Worm (Caenorhabditis elegans) whole organism, mixed stage, embryonic: ENCODE measurements around the gene cka-1.

Experiments
- M03D4.4 ChIP-seq: sonication (generic microtip); optimal IDR thresholded peaks from 2 replicates; lab custom pipeline; 2017; ENCODE audit warnings: mild to moderate bottlenecking, missing genetic modification characterization, missing compliant biosample characterization
- ceh-39 ChIP-seq: fragments of 150-350 bp; optimal IDR thresholded peaks from 2 replicates; lab custom pipeline; 2014; ENCODE audit warnings: missing biosample characterization, missing genetic modification characterization
- ceh-43 ChIP-seq: fragments of 200-800 bp; sonication (Bioruptor generic); optimal IDR thresholded peaks from 2 replicates; lab custom pipeline; 2018; ENCODE audit warnings: mild to moderate bottlenecking, missing genetic modification characterization, moderate library complexity, missing compliant biosample characterization
- ceh-83 ChIP-seq: fragments of 200-800 bp; sonication (Bioruptor generic); optimal IDR thresholded peaks from 2 replicates; lab custom pipeline; 2018; ENCODE audit warnings: mild to moderate bottlenecking, missing genetic modification characterization, missing compliant biosample characterization
- ces-1 ChIP-seq: fragments of 150-350 bp; optimal IDR thresholded peaks from 2 replicates; lab custom pipeline; 2014; ENCODE audit warnings: missing biosample characterization, missing genetic modification reagents, missing genetic modification characterization
- cnd-1 ChIP-seq: fragments of 200-800 bp; sonication (Bioruptor generic); optimal IDR thresholded peaks from 2 replicates; lab custom pipeline; 2018; ENCODE audit warnings: mild to moderate bottlenecking, missing genetic modification characterization, missing compliant biosample characterization
- drap-1 ChIP-seq: fragments of 200-800 bp; sonication (Bioruptor generic); optimal IDR thresholded peaks from 3 replicates; lab custom pipeline; 2018; ENCODE audit warnings: mild to moderate bottlenecking, missing genetic modification characterization, missing compliant biosample characterization
- elt-3 ChIP-seq: fragments of 150-350 bp; optimal IDR thresholded peaks from 2 replicates; lab custom pipeline; 2014; ENCODE audit warnings: missing biosample characterization, missing genetic modification characterization
- flh-1 ChIP-seq: fragments of 200-800 bp; sonication (Bioruptor generic); optimal IDR thresholded peaks from 2 replicates; lab custom pipeline; 2018; ENCODE audit warnings: mild to moderate bottlenecking, missing genetic modification characterization, moderate library complexity, missing compliant biosample characterization
- ham-2 ChIP-seq: fragments of 200-800 bp; sonication (Bioruptor generic); optimal IDR thresholded peaks from 2 replicates; lab custom pipeline; 2018; ENCODE audit warnings: mild to moderate bottlenecking, missing genetic modification characterization, missing compliant biosample characterization
- lin-13 ChIP-seq: fragments of 150-350 bp; optimal IDR thresholded peaks from 2 replicates; lab custom pipeline; 2014; ENCODE audit warnings: missing biosample characterization, missing genetic modification characterization
- lin-32 ChIP-seq: fragments of 200-800 bp; sonication (Bioruptor generic); optimal IDR thresholded peaks from 2 replicates; lab custom pipeline; 2018; ENCODE audit warnings: mild to moderate bottlenecking, missing genetic modification characterization, missing compliant biosample characterization
- lsy-2 ChIP-seq: fragments of 150-350 bp; optimal IDR thresholded peaks from 2 replicates; lab custom pipeline; 2014; ENCODE audit warnings: missing biosample characterization, missing genetic modification characterization
- mab-5 ChIP-seq: fragments of 150-350 bp; optimal IDR thresholded peaks from 2 replicates; lab custom pipeline; 2014; ENCODE audit warnings: missing biosample characterization, missing genetic modification characterization
- mep-1 ChIP-seq: fragments of 150-350 bp; optimal IDR thresholded peaks from 2 replicates; lab custom pipeline; 2017; ENCODE audit warnings: missing biosample characterization, missing genetic modification reagents, missing genetic modification characterization, inconsistent platforms
- mls-2 ChIP-seq: sonication (generic microtip); optimal IDR thresholded peaks from 2 replicates; lab custom pipeline; 2016; ENCODE audit warnings: mild to moderate bottlenecking, missing genetic modification characterization, moderate library complexity, missing compliant biosample characterization
- nhr-2 ChIP-seq: fragments of 150-350 bp; optimal IDR thresholded peaks from 2 replicates; lab custom pipeline; 2014; ENCODE audit warnings: missing biosample characterization, missing genetic modification characterization
- nhr-237 ChIP-seq: fragments of 150-350 bp; optimal IDR thresholded peaks from 2 replicates; lab custom pipeline; 2014; ENCODE audit warnings: missing biosample characterization, missing genetic modification characterization
- nhr-28 ChIP-seq: fragments of 150-350 bp; optimal IDR thresholded peaks from 2 replicates; lab custom pipeline; 2014; ENCODE audit warnings: missing biosample characterization, missing genetic modification characterization
- nhr-76 ChIP-seq: sonication (generic microtip); optimal IDR thresholded peaks from 2 replicates; lab custom pipeline; 2017; ENCODE audit warnings: missing biosample characterization, missing genetic modification characterization
- pha-4 ChIP-seq: fragments of 150-350 bp; optimal IDR thresholded peaks from 2 replicates; lab custom pipeline; 2018; ENCODE audit warnings: missing biosample characterization, missing genetic modification reagents, missing genetic modification characterization
- sem-2 ChIP-seq: fragments of 200-800 bp; sonication (Bioruptor generic); optimal IDR thresholded peaks from 2 replicates; lab custom pipeline; 2018; ENCODE audit warnings: mild to moderate bottlenecking, missing genetic modification characterization, missing compliant biosample characterization
- snpc-4 ChIP-seq: fragments of 150-350 bp; optimal IDR thresholded peaks from 2 replicates; lab custom pipeline; 2014; ENCODE audit warnings: missing biosample characterization, missing genetic modification characterization
- sptf-1 ChIP-seq: sonication (generic microtip); optimal IDR thresholded peaks from 2 replicates; lab custom pipeline; 2017; ENCODE audit warnings: mild to moderate bottlenecking, missing genetic modification characterization, moderate library complexity, missing compliant biosample characterization
- tbx-8 ChIP-seq: fragments of 200-800 bp; sonication (Bioruptor generic); optimal IDR thresholded peaks from 2 replicates; lab custom pipeline; 2018; ENCODE audit warnings: mild to moderate bottlenecking, missing genetic modification characterization, moderate library complexity, missing compliant biosample characterization
- unc-120 ChIP-seq: sonication (generic microtip); optimal IDR thresholded peaks from 2 replicates; lab custom pipeline; 2017; ENCODE audit warnings: missing genetic modification characterization, missing compliant biosample characterization; ENCODE audit not compliant: poor library complexity, severe bottlenecking
- unc-39 ChIP-seq: fragments of 150-350 bp; optimal IDR thresholded peaks from 2 replicates; lab custom pipeline; 2014; ENCODE audit warnings: missing biosample characterization, missing genetic modification characterization
- ztf-11 ChIP-seq: fragments of 150-350 bp; optimal IDR thresholded peaks from 2 replicates; lab custom pipeline; 2014; ENCODE audit warnings: missing biosample characterization, missing genetic modification characterization

cka-1 gene

DNA sequence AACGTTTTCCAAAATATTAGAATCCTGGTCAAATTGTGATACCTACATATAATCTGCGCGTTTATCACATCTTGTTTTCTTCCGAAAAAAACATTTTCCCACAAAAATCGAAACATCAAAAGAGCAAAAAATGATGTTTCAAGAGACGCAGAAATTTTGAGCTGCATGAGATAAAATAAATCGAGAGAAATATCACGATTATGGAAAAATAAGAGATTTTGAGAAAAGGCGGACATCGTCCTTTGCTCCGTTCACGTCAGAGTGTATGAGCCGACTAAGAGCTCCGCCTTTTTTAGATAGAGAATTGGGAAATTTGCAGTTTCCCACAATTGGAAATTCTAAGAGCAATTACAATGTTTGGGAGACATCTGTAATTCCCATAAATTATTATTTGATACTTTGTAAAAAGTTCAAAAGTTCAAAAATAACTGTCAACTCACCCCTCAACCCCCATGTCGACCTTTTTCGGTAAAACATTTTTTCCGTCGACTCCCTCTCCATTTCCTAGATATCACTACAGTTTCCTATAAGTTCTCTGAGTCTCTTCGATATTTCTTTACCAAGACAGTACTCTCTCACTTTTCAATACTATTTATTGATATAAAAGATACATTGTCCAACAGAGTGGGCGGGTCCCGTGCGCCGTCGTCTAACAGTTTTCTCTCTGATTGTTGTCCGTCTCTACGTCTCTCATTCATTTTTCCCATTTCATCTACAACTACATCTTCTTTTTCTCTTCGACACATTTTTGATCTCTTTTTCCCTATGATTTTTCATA lies 19.4 kb upstream of the cka-1 start:
- no peak for TF ChIP-seq snpc-4 (tag; lab: Kevin White, UChicago)
- TF ChIP-seq, all 35 proteins: peak for 0

DNA sequence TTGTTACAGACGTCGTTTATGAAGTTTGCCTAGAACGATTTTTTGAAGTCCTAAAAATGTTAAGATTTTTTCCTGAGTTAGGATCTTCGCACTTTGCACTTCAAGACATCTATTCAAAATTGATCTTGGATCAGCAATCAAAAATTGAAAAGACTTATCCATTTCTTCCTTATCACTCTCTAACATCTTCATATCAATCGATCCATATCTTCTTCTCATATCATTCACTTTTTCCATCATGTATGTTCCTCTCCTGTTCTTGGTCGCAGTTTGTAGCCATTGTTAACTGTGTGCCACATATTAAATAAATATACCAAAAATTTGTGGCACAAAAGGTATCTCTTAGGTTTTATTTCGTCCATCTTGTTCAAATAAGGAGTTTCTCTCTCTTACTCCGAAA lies 18.3 kb upstream of the cka-1 start:
- TF ChIP-seq lsy-2 (tag; lab: Kevin White, UChicago) (no peak), ham-2 (no peak), mep-1 (no peak), nhr-237 (no peak), sptf-1 (no peak), nhr-28 (tag; lab: Kevin White, UChicago) (no peak), nhr-2 (tag; lab: Kevin White, UChicago) (no peak), lin-32 (GFP tag; lab: Kevin White, UChicago) (no peak), ces-1 (GFP tag; lab: Kevin White, UChicago) (no peak), sem-2 (GFP tag; lab: Kevin White, UChicago) (no peak), ztf-11 (tag; lab: Kevin White, UChicago) (no peak), drap-1 (GFP tag; lab: Kevin White, UChicago) (no peak), nhr-76 (tag; lab: Kevin White, UChicago) (no peak), pha-4 (tag; lab: Kevin White, UChicago) (no peak), ceh-39 (tag; lab: Kevin White, UChicago) (no peak), lin-13 (no peak)

DNA sequence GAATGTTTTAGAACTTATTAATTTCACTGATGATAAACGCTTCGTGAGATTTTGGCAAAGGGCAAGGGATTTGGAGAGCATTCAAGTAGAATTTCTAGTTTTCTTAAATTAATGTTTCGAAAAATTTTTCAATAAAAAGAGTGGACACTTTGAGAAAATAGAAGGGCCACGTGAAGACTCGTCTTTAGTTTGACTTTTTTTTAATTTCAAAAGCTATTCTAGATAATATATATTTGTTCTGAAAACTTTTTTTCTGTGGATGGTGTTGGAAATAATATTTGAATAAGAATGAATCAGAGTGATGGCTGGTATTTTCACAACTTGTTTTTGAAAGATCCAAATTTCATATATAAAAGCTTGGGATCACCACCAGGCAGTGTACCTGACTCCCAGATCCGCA lies 10.9 kb upstream of the cka-1 start, which contains the start of gene C28D4.8:
Gene C28D4.8, minus strand, starts transcription at position 101 of the 400 bp plus-strand sequence.
- TF ChIP-seq mep-1 (no peak), ces-1 (GFP tag; lab: Kevin White, UChicago) (no peak), tbx-8 (GFP tag; lab: Kevin White, UChicago) (no peak), cnd-1 (no peak), unc-39 (no peak), ceh-43 (no peak), nhr-237 (no peak), lin-13 (no peak), mab-5 (no peak), drap-1 (GFP tag; lab: Kevin White, UChicago) (no peak), flh-1 (GFP tag; lab: Kevin White, UChicago) (no peak), nhr-28 (tag; lab: Kevin White, UChicago) (no peak)
- TF ChIP-seq, all 35 proteins: peak for 0

DNA sequence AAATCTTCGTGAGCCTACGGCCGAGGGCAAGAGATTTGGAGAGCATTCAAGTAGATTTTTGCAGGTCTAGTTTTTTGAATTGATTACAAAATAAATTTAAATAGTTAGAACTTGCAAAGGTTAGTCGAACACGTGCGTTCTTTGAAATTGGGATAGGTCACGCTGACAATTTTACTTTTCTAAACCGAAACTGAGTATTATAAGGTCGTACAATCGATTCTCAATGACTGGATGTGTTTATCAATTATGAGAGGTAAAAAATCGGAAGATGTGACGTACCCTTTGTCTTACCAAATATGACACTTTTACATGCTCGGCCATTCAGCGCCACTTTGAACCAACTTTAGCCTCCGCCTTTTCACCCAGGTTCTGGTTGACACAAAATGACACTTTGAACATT lies 9.3 kb upstream of the cka-1 start, which contains the start of gene C28D4.5:
Gene C28D4.5, minus strand, starts transcription at position 101 of the 400 bp plus-strand sequence.
- TF ChIP-seq ztf-11 (tag; lab: Kevin White, UChicago), result no peak
- no peak for TF ChIP-seq ceh-83 (GFP tag; lab: Kevin White, UChicago)
- no peak for TF ChIP-seq nhr-76 (tag; lab: Kevin White, UChicago)
- no peak for TF ChIP-seq ham-2
- no peak for TF ChIP-seq sptf-1
- no peak for TF ChIP-seq nhr-237
- no peak for TF ChIP-seq sem-2 (GFP tag; lab: Kevin White, UChicago)
- TF ChIP-seq nhr-2 (tag; lab: Kevin White, UChicago), result no peak
- TF ChIP-seq unc-39, result no peak
- TF ChIP-seq pha-4 (tag; lab: Kevin White, UChicago), result no peak
- TF ChIP-seq mls-2 (tag; lab: Kevin White, UChicago), result no peak
- no peak for TF ChIP-seq nhr-28 (tag; lab: Kevin White, UChicago)

DNA sequence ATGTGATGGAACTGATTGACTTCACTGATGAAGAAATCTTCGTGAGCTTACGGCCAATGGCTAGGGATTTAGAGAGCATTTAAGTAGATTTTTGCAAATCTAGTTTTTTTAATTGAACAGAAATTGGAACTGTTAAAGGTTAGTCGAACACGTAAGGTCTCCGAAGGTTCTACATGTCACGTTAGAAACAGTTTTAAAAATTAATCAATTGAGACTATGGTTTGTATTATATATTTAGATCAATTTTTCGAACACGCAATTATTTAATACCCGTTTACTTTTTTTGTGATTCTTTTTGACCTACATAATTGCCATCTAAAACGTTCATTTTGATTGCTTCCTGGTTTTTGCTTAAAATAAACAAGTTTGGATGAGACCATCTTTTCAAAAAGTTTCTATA lies 7.5 kb upstream of the cka-1 start, which contains the start of gene C28D4.4:
Gene C28D4.4, minus strand, starts transcription at position 101 of the 400 bp plus-strand sequence.
- TF ChIP-seq lin-13, result no peak
- TF ChIP-seq unc-120, result no peak

DNA sequence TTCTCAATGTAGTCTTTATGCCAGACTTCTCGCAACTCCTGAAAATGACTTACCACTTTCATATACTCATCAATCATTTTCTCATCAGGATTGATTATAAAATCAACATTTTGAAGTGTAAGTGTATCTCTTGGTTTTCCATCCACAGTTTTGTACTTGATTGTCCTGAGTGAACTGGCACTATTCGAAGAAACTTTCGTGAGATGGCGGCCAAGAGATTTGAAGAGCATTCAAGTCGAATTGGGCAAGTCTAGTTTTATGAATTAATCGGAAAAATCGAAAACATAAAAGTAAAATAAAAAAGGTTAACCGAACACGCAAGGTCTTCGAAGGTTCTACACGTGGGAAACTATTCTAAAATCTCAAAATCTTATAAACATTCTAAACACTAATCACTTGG lies 5.5 kb upstream of the cka-1 start, which contains the start of gene C28D4.7:
Gene C28D4.7, minus strand, starts transcription at position 265 of the 400 bp plus-strand sequence.
- TF ChIP-seq sptf-1, result no peak
- no peak for TF ChIP-seq flh-1 (GFP tag; lab: Kevin White, UChicago)
- TF ChIP-seq unc-120, result no peak
- TF ChIP-seq unc-39, result no peak
- TF ChIP-seq lin-32 (GFP tag; lab: Kevin White, UChicago), result no peak
- TF ChIP-seq elt-3 (tag; lab: Kevin White, UChicago), result no peak
- TF ChIP-seq M03D4.4 (tag; lab: Kevin White, UChicago), result no peak
- TF ChIP-seq, all 35 proteins: peak for 0
